Fruit fly (Drosophila melanogaster) whole organism, prepupa: ENCODE results near the gene alpha-Est7.

Experiments
- CG10631 ChIP-seq: fragments of 200-800 bp; sonication (Bioruptor generic); optimal IDR thresholded peaks from 2 replicates; lab custom pipeline; 2016; ENCODE audit warnings: missing biosample characterization, missing genetic modification characterization
- CG10669 ChIP-seq: fragments of 200-800 bp; sonication (Bioruptor generic); optimal IDR thresholded peaks from 3 replicates; lab custom pipeline; 2018; ENCODE audit warnings: missing biosample characterization, mild to moderate bottlenecking, missing genetic modification characterization, moderate library complexity
- CG11294 ChIP-seq: fragments of 200-800 bp; sonication (Bioruptor generic); IDR thresholded peaks from 2 replicates; pipeline ENCODE4 v1.3.6; 2022; ENCODE audit warnings: missing biosample characterization, missing genetic modification characterization
- CG11902 ChIP-seq: fragments of 200-800 bp; sonication (Bioruptor generic); optimal IDR thresholded peaks from 3 replicates; lab custom pipeline; 2016; ENCODE audit warnings: missing biosample characterization, missing genetic modification characterization
- CG15336 ChIP-seq: fragments of 200-800 bp; sonication (Bioruptor generic); IDR thresholded peaks from 2 replicates; pipeline ENCODE4 v1.3.6; 2022; ENCODE audit warnings: missing biosample characterization, missing genetic modification characterization
- CG1621 ChIP-seq: fragments of 200-800 bp; sonication (Bioruptor generic); optimal IDR thresholded peaks from 3 replicates; lab custom pipeline; 2018; ENCODE audit warnings: missing biosample characterization, mild to moderate bottlenecking, missing genetic modification characterization
- CG16779 ChIP-seq: fragments of 200-800 bp; sonication (Bioruptor generic); optimal IDR thresholded peaks from 3 replicates; lab custom pipeline; 2017; ENCODE audit warnings: missing biosample characterization, mild to moderate bottlenecking, missing genetic modification characterization
- CG3032 ChIP-seq: fragments of 200-800 bp; optimal IDR thresholded peaks from 2 replicates; lab custom pipeline; 2019; ENCODE audit warnings: missing biosample characterization, mild to moderate bottlenecking, missing genetic modification characterization, moderate library complexity
- CG31627 ChIP-seq: fragments of 200-800 bp; sonication (Bioruptor generic); optimal IDR thresholded peaks from 3 replicates; lab custom pipeline; 2016; ENCODE audit warnings: missing biosample characterization, missing genetic modification characterization
- CG32006 ChIP-seq: fragments of 200-800 bp; sonication (Bioruptor generic); optimal IDR thresholded peaks from 3 replicates; lab custom pipeline; 2017; ENCODE audit warnings: missing biosample characterization, mild to moderate bottlenecking, missing genetic modification characterization
- CG34406 ChIP-seq: fragments of 200-800 bp; sonication (Bioruptor generic); optimal IDR thresholded peaks from 3 replicates; lab custom pipeline; 2016; ENCODE audit warnings: missing biosample characterization, missing genetic modification characterization
- CG3919 ChIP-seq: fragments of 200-800 bp; sonication (Bioruptor generic); optimal IDR thresholded peaks from 3 replicates; lab custom pipeline; 2016; ENCODE audit warnings: missing biosample characterization, missing genetic modification characterization
- CG6163 ChIP-seq: fragments of 200-800 bp; sonication (Bioruptor generic); IDR thresholded peaks from 3 replicates; pipeline ENCODE4 v1.3.6; 2022; ENCODE audit warnings: missing biosample characterization, missing genetic modification characterization
- CG6792 ChIP-seq: fragments of 200-800 bp; sonication (Bioruptor generic); optimal IDR thresholded peaks from 3 replicates; lab custom pipeline; 2016; ENCODE audit warnings: missing biosample characterization, missing genetic modification characterization
- CG6808 ChIP-seq: fragments of 200-800 bp; sonication (Bioruptor generic); optimal IDR thresholded peaks from 3 replicates; lab custom pipeline; 2017; ENCODE audit warnings: missing biosample characterization, missing genetic modification characterization, mild to moderate bottlenecking, moderate library complexity, missing genetic modification reagents
- CG7368 ChIP-seq: fragments of 200-800 bp; sonication (Bioruptor generic); optimal IDR thresholded peaks from 3 replicates; lab custom pipeline; 2016; ENCODE audit warnings: missing biosample characterization, missing genetic modification characterization
- CG8119 ChIP-seq: fragments of 200-800 bp; sonication (Bioruptor generic); IDR thresholded peaks from 3 replicates; pipeline ENCODE4 v1.3.6; 2022; ENCODE audit warnings: missing biosample characterization, missing genetic modification characterization
- CG8319 ChIP-seq: fragments of 200-800 bp; sonication (Bioruptor generic); optimal IDR thresholded peaks from 3 replicates; lab custom pipeline; 2016; ENCODE audit warnings: missing biosample characterization, missing genetic modification characterization
- CG8632 ChIP-seq: fragments of 200-800 bp; sonication (Bioruptor generic); optimal IDR thresholded peaks from 3 replicates; lab custom pipeline; 2016; ENCODE audit warnings: missing biosample characterization, missing genetic modification characterization
- CG9139 ChIP-seq: fragments of 200-800 bp; sonication (Bioruptor generic); optimal IDR thresholded peaks from 3 replicates; lab custom pipeline; 2017; ENCODE audit warnings: missing biosample characterization, mild to moderate bottlenecking, missing genetic modification characterization
- Eip78C ChIP-seq: fragments of 200-800 bp; sonication (Bioruptor generic); peaks from one replicate; lab custom pipeline; 2016; ENCODE audit warnings: missing biosample characterization, missing genetic modification characterization
- Ets96B ChIP-seq: fragments of 200-800 bp; optimal IDR thresholded peaks from 2 replicates; lab custom pipeline; 2019; ENCODE audit warnings: missing biosample characterization, mild to moderate bottlenecking, missing genetic modification characterization, moderate library complexity
- Gug ChIP-seq: fragments of 200-800 bp; sonication (Bioruptor generic); IDR thresholded peaks from 2 replicates; pipeline ENCODE4 v1.3.6; 2022; ENCODE audit warnings: missing biosample characterization, missing genetic modification characterization
- Hr38 ChIP-seq: sonication (Bioruptor generic); optimal IDR thresholded peaks from 2 replicates; lab custom pipeline; 2016; ENCODE audit warnings: missing biosample characterization, missing genetic modification characterization
- Hr39 ChIP-seq: fragments of 200-800 bp; sonication (Bioruptor generic); optimal IDR thresholded peaks from 2 replicates; lab custom pipeline; 2016; ENCODE audit warnings: missing biosample characterization, missing genetic modification characterization
- Hr4 ChIP-seq: fragments of 200-800 bp; sonication (Bioruptor generic); optimal IDR thresholded peaks from 3 replicates; lab custom pipeline; 2016; ENCODE audit warnings: missing biosample characterization, missing genetic modification characterization
- Lpt ChIP-seq: fragments of 200-800 bp; sonication (Bioruptor generic); optimal IDR thresholded peaks from 3 replicates; lab custom pipeline; 2016; ENCODE audit warnings: missing biosample characterization, missing genetic modification characterization
- Met ChIP-seq: fragments of 200-800 bp; sonication (Bioruptor generic); optimal IDR thresholded peaks from 3 replicates; lab custom pipeline; 2016; ENCODE audit warnings: missing biosample characterization, missing genetic modification characterization
- OdsH ChIP-seq: fragments of 200-800 bp; sonication (Bioruptor generic); optimal IDR thresholded peaks from 3 replicates; lab custom pipeline; 2016; ENCODE audit warnings: missing biosample characterization, missing genetic modification characterization
- Smox ChIP-seq: fragments of 200-800 bp; sonication (Bioruptor generic); optimal IDR thresholded peaks from 3 replicates; lab custom pipeline; 2016; ENCODE audit warnings: missing biosample characterization, missing genetic modification characterization
- Sox102F ChIP-seq: fragments of 200-800 bp; sonication (Bioruptor generic); optimal IDR thresholded peaks from 2 replicates; lab custom pipeline; 2016; ENCODE audit warnings: missing biosample characterization, mild to moderate bottlenecking, missing genetic modification characterization
- Sox14 ChIP-seq: fragments of 200-800 bp; sonication (Bioruptor generic); optimal IDR thresholded peaks from 3 replicates; lab custom pipeline; 2016; ENCODE audit warnings: missing biosample characterization, missing genetic modification characterization
- Sox15 ChIP-seq: fragments of 200-800 bp; sonication (Bioruptor generic); optimal IDR thresholded peaks from 3 replicates; lab custom pipeline; 2016; ENCODE audit warnings: missing biosample characterization, missing genetic modification characterization
- achi ChIP-seq: fragments of 200-800 bp; sonication (Bioruptor generic); optimal IDR thresholded peaks from 3 replicates; lab custom pipeline; 2016; ENCODE audit warnings: missing biosample characterization, missing genetic modification characterization
- acj6 ChIP-seq: fragments of 200-800 bp; sonication (Bioruptor generic); optimal IDR thresholded peaks from 3 replicates; lab custom pipeline; 2016; ENCODE audit warnings: missing biosample characterization, missing genetic modification characterization
- dac ChIP-seq: fragments of 200-800 bp; sonication (Bioruptor generic); optimal IDR thresholded peaks from 2 replicates; lab custom pipeline; 2017; ENCODE audit warnings: missing biosample characterization, mild to moderate bottlenecking, missing genetic modification characterization
- dsx ChIP-seq: fragments of 200-800 bp; optimal IDR thresholded peaks from 3 replicates; lab custom pipeline; 2019; ENCODE audit warnings: missing biosample characterization, mild to moderate bottlenecking, missing genetic modification characterization, moderate library complexity; ENCODE audit not compliant: poor library complexity, severe bottlenecking
- esn ChIP-seq: fragments of 200-800 bp; sonication (Bioruptor generic); optimal IDR thresholded peaks from 2 replicates; lab custom pipeline; 2016; ENCODE audit warnings: missing biosample characterization, mild to moderate bottlenecking, missing genetic modification characterization, moderate library complexity
- fd59A ChIP-seq: fragments of 200-800 bp; sonication (Bioruptor generic); optimal IDR thresholded peaks from 2 replicates; lab custom pipeline; 2017; ENCODE audit warnings: missing biosample characterization, mild to moderate bottlenecking, missing genetic modification characterization, missing genetic modification reagents
- fkh ChIP-seq: fragments of 200-800 bp; sonication (Bioruptor generic); optimal IDR thresholded peaks from 3 replicates; lab custom pipeline; 2017; ENCODE audit warnings: missing biosample characterization, mild to moderate bottlenecking, missing genetic modification characterization, moderate library complexity
- lz ChIP-seq: fragments of 200-800 bp; sonication (Bioruptor generic); optimal IDR thresholded peaks from 3 replicates; lab custom pipeline; 2016; ENCODE audit warnings: missing biosample characterization, missing genetic modification characterization
- net ChIP-seq: fragments of 200-800 bp; sonication (Bioruptor generic); optimal IDR thresholded peaks from 3 replicates; lab custom pipeline; 2016; ENCODE audit warnings: missing biosample characterization, missing genetic modification characterization
- salr ChIP-seq, 2 experiments: fragments of 200-800 bp; sonication (Bioruptor generic); optimal IDR thresholded peaks; 3 replicates each; lab custom pipeline; 2016 to 2018; ENCODE audit warnings: missing biosample characterization in 2 of 2, missing genetic modification characterization in 2 of 2, mild to moderate bottlenecking in 1 of 2
- spab ChIP-seq: fragments of 200-800 bp; sonication (Bioruptor generic); optimal IDR thresholded peaks from 2 replicates; lab custom pipeline; 2017; ENCODE audit warnings: missing biosample characterization, mild to moderate bottlenecking, missing genetic modification characterization, missing genetic modification reagents
- svp ChIP-seq: fragments of 200-800 bp; sonication (Bioruptor generic); peaks from one replicate; lab custom pipeline; 2016; ENCODE audit warnings: missing biosample characterization, missing genetic modification characterization
- topi ChIP-seq: fragments of 200-800 bp; sonication (Bioruptor generic); optimal IDR thresholded peaks from 3 replicates; lab custom pipeline; 2016; ENCODE audit warnings: missing biosample characterization, missing genetic modification characterization
- vri ChIP-seq: fragments of 200-800 bp; sonication (Bioruptor generic); optimal IDR thresholded peaks from 3 replicates; lab custom pipeline; 2016; ENCODE audit warnings: missing biosample characterization, mild to moderate bottlenecking, missing genetic modification characterization

alpha-Est7 gene

dm6 chr3R:7474616-7475120 is 48.9 kb downstream of the alpha-Est7 start (continued):
- TF ChIP-seq esn (peak; percentile 59), dac (GFP tag; lab: Kevin White, UChicago) (no peak), CG3032 (tag; lab: Kevin White, UChicago) (peak; percentile 48), CG6792 (peak; percentile 60), CG11294 (GFP tag; lab: Robert Waterston, UW) (peak; percentile 36), CG8319 (GFP tag; lab: Kevin White, UChicago) (no peak), acj6 (no peak), topi (GFP tag; lab: Kevin White, UChicago) (peak; percentile 50), CG34406 (GFP tag; lab: Kevin White, UChicago) (peak; percentile 43), CG10669 (peak; percentile 45), svp (peak; percentile 96), Smox (peak; percentile 50), Hr39 (GFP tag; lab: Kevin White, UChicago) (peak; percentile 16), CG11902 (GFP tag; lab: Kevin White, UChicago) (no peak), dsx (GFP tag; lab: Kevin White, UChicago) (peak; percentile 78), Ets96B (tag; lab: Kevin White, UChicago) (peak; percentile 20), Hr4 (GFP tag; lab: Kevin White, UChicago) (peak; percentile 14), vri (GFP tag; lab: Kevin White, UChicago) (peak; percentile 90), OdsH (GFP tag; lab: Kevin White, UChicago) (peak; percentile 20), CG8632 (GFP tag; lab: Kevin White, UChicago) (no peak), CG15336 (peak; percentile 55; the same call in 1 of the 2 replicates), Sox14 (GFP tag; lab: Kevin White, UChicago) (peak; percentile 51), Lpt (GFP tag; lab: Kevin White, UChicago) (peak; percentile 61), Sox102F (peak; percentile 46), CG3919 (GFP tag; lab: Kevin White, UChicago) (peak; percentile 60), achi (GFP tag; lab: Kevin White, UChicago) (peak; percentile 48), CG8119 (GFP tag; lab: Robert Waterston, UW) (peak; percentile 57; the same call in 2 of the 3 replicates)

- TF ChIP-seq fd59A (GFP tag; lab: Kevin White, UChicago) (peak; percentile 94), CG11902 (GFP tag; lab: Kevin White, UChicago) (peak; percentile 92), net (peak; percentile 95), Lpt (GFP tag; lab: Kevin White, UChicago) (peak; percentile 95), CG6163 (GFP tag; lab: Robert Waterston, UW) (peak; percentile 99), CG8119 (GFP tag; lab: Robert Waterston, UW) (peak; percentile 99), CG10631 (peak; percentile 97), Met (GFP tag; lab: Kevin White, UChicago) (peak; percentile 97), Ets96B (tag; lab: Kevin White, UChicago) (peak; percentile 99), CG6808 (GFP tag; lab: Kevin White, UChicago) (peak; percentile 93), Hr4 (GFP tag; lab: Kevin White, UChicago) (peak; percentile 96), CG9139 (GFP tag; lab: Kevin White, UChicago) (peak; percentile 96), Smox (peak; percentile 97), salr (GFP tag; optimal IDR thresholded peaks at IDR 0.05; lab: Kevin White, UChicago) (peak; percentile 95 to 97), CG3919 (GFP tag; lab: Kevin White, UChicago) (peak; percentile 98), Sox102F (peak; percentile 94), CG7368 (GFP tag; lab: Kevin White, UChicago) (peak; percentile 95), lz (peak; percentile 98), CG1621 (tag; lab: Kevin White, UChicago) (peak; percentile 96), OdsH (GFP tag; lab: Kevin White, UChicago) (peak; percentile 97), CG31627 (peak; percentile 97), Sox15 (GFP tag; lab: Kevin White, UChicago) (peak; percentile 95), Eip78C (GFP tag; lab: Kevin White, UChicago) (peak; percentile 99), spab (GFP tag; lab: Kevin White, UChicago) (peak; percentile 95), CG8632 (GFP tag; lab: Kevin White, UChicago) (peak; percentile 98), Sox14 (GFP tag; lab: Kevin White, UChicago) (peak; percentile 99), Gug (peak; percentile 98), esn (peak; percentile 98), CG11294 (GFP tag; lab: Robert Waterston, UW) (peak; percentile 97), fkh (GFP tag; lab: Kevin White, UChicago) (peak; percentile 80), Hr39 (GFP tag; lab: Kevin White, UChicago) (peak; percentile 96), CG32006 (GFP tag; lab: Kevin White, UChicago) (peak; percentile 96), CG16779 (peak; percentile 83), Hr38 (peak; percentile 59), vri (GFP tag; lab: Kevin White, UChicago) (peak; percentile 91)
Measured at dm6 chr3R:7473767-7474254, 49.7 kb downstream of the alpha-Est7 start, which contains the start of gene CG1142. CG1142 (minus strand) TSS chr3R:7473781.
